Worm (Caenorhabditis elegans) whole organism, L3 larva: ENCODE measurements around the gene nprl-3.

ENCODE experiments used
- ceh-82 ChIP-seq: fragments of 150-350 bp; optimal IDR thresholded peaks from 2 replicates; lab custom pipeline; 2014; ENCODE audit warnings: missing biosample characterization, missing genetic modification characterization
- elt-2 ChIP-seq: sonication (generic microtip); optimal IDR thresholded peaks from 2 replicates; lab custom pipeline; 2016; ENCODE audit warnings: missing genetic modification reagents, mild to moderate bottlenecking, missing genetic modification characterization, missing compliant biosample characterization
- elt-3 ChIP-seq, 3 experiments: fragments of 150-350 bp in 1 of 3; sonication (generic microtip) in 2 of 3; optimal IDR thresholded peaks; 2 replicates in 2 of 3; 4 replicates in 1 of 3; lab custom pipeline; 2014 to 2017; ENCODE audit warnings: missing biosample characterization in 3 of 3, missing genetic modification characterization in 3 of 3
- mdl-1 ChIP-seq: fragments of 150-350 bp; optimal IDR thresholded peaks from 2 replicates; lab custom pipeline; 2014; ENCODE audit warnings: missing biosample characterization, missing genetic modification characterization
- mml-1 ChIP-seq: fragments of 150-350 bp; sonication (generic microtip); optimal IDR thresholded peaks from 3 replicates; lab custom pipeline; 2014; ENCODE audit warnings: missing biosample characterization, missing genetic modification characterization
- nhr-11 ChIP-seq: fragments of 150-350 bp; optimal IDR thresholded peaks from 2 replicates; lab custom pipeline; 2014; ENCODE audit warnings: missing biosample characterization, missing genetic modification characterization
- nhr-12 ChIP-seq: fragments of 150-350 bp; optimal IDR thresholded peaks from 2 replicates; lab custom pipeline; 2014; ENCODE audit warnings: missing biosample characterization, missing genetic modification characterization
- nhr-28 ChIP-seq: fragments of 150-350 bp; optimal IDR thresholded peaks from 2 replicates; lab custom pipeline; 2014; ENCODE audit warnings: missing biosample characterization, missing genetic modification characterization
- snpc-4 ChIP-seq: fragments of 150-350 bp; optimal IDR thresholded peaks from 2 replicates; lab custom pipeline; 2014; ENCODE audit warnings: missing biosample characterization, missing genetic modification characterization
- zag-1 ChIP-seq: fragments of 150-350 bp; optimal IDR thresholded peaks from 2 replicates; lab custom pipeline; 2014; ENCODE audit warnings: missing biosample characterization, missing genetic modification characterization

DNA sequence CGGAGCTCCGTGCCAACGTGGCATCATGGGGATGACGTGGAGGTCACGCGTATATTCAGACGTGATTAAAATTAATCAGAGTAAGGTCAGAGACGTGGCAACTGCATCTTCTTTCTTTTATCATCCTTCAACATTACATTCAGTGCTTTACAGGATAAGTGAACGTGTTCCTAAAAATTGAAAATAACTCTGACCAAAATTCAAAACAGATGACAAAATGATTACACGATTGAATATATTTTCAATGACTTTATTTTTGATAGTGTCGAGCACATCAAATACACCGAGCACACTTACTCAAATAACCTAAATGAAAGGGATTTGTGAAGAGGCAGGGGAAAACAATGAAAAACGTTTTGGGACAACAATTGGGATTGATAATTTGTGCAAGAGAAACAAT lies 10.9 kb upstream of the nprl-3 start, which contains the start of gene K07H8.9:
- TF ChIP-seq nhr-11 (tag; lab: Kevin White, UChicago) (no peak), nhr-28 (tag; lab: Kevin White, UChicago) (no peak), zag-1 (tag; lab: Kevin White, UChicago) (no peak), elt-3 (tag; optimal IDR thresholded peaks at IDR 0.05; lab: Kevin White, UChicago) (no peak), snpc-4 (no peak), mml-1 (no peak), mdl-1 (tag; lab: Kevin White, UChicago) (no peak), elt-2 (no peak), ceh-82 (tag; lab: Kevin White, UChicago) (no peak), nhr-12 (no peak)
